Fruit fly (Drosophila melanogaster): ENCODE data around the gene Cph.

Cph gene

DNA sequence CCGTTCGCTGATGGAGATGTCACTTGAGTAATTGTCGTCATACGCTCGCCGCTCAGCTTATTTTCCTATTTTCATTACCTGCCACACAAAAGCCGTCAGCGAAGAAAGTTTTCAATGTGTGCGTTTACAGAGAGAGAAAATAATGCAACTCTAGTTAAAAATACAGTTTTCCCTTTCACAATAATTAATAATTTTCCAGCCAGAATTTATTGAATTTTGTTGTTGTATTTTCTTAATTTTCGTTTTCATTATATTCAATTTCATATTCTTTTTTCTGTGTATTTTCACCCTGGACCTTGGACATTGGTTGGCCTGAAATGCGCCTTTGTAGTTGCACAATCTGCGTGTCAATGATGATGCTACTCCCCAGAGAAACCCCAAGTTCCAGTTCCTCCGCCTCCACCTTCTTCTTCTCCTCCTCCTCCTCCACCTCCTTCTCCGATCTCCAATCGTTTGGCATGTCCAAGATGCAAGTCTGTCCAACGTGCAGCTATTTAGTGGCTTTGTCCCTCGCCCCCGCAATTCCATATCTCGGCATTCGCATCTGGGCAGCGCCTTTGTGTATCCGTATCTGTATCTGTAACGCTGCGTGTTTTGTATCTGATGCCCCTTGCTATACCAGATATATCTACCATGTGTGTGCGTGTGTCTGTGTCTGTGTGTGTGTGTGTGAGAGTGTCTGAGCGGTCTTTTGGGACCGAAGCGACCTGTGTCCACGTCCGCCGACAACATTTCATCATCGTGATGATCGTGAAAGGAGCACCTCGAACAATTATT, 84.8 kb downstream of the Cph start (continued):
- no peak for TF ChIP-seq D19A (tag; optimal IDR thresholded peaks at IDR 0.05)
- TF ChIP-seq CG12104 (GFP tag; optimal IDR thresholded peaks at IDR 0.05) = no peak
- no peak for TF ChIP-seq CG1233 (GFP tag; optimal IDR thresholded peaks at IDR 0.05)
- no peak for TF ChIP-seq vfl (GFP tag; optimal IDR thresholded peaks at IDR 0.05)
- TF ChIP-seq Max (GFP tag; optimal IDR thresholded peaks at IDR 0.05) = no peak
- no peak for TF ChIP-seq gfzf (GFP tag; optimal IDR thresholded peaks at IDR 0.05)
- TF ChIP-seq gt (GFP tag; IDR thresholded peaks at IDR 0.05) = no peak
- TF ChIP-seq pros (GFP tag; optimal IDR thresholded peaks at IDR 0.05) = no peak
- no peak for TF ChIP-seq Optix (GFP tag; IDR thresholded peaks at IDR 0.05)
- TF ChIP-seq CG18476 (GFP tag; optimal IDR thresholded peaks at IDR 0.05) = no peak
- peak; percentile 47; the same call in 1 of the 3 replicates for TF ChIP-seq zfh1 (GFP tag; IDR thresholded peaks at IDR 0.05)
- no peak for TF ChIP-seq CG6175 (GFP tag; IDR thresholded peaks at IDR 0.05)
- TF ChIP-seq CG2712 (tag; optimal IDR thresholded peaks at IDR 0.05) = peak; percentile 46
- TF ChIP-seq amos (GFP tag; IDR thresholded peaks at IDR 0.05; ENCODE audit: partially characterized antibody) = no peak
- TF ChIP-seq wek (GFP tag; optimal IDR thresholded peaks at IDR 0.05) = no peak
- no peak for TF ChIP-seq Dref (GFP tag; IDR thresholded peaks at IDR 0.05)
- peak; percentile 38 for TF ChIP-seq nom (GFP tag; optimal IDR thresholded peaks at IDR 0.05)
- no peak for TF ChIP-seq CG10543 (GFP tag; optimal IDR thresholded peaks at IDR 0.05)
- no peak for TF ChIP-seq stwl (tag; optimal IDR thresholded peaks at IDR 0.05)
- TF ChIP-seq pan (optimal IDR thresholded peaks at IDR 0.05) = no peak
- TF ChIP-seq pan (GFP tag; optimal IDR thresholded peaks at IDR 0.05 in 1 of 2, IDR thresholded peaks at IDR 0.05 in 1 of 2) = peak in 1 of 2 experiments; percentile 26
- TF ChIP-seq Gug (GFP tag; IDR thresholded peaks at IDR 0.05) = no peak
- TF ChIP-seq salm (tag; optimal IDR thresholded peaks at IDR 0.05) = no peak
- TF ChIP-seq Deaf1 (tag; optimal IDR thresholded peaks at IDR 0.05) = no peak
- TF ChIP-seq sens (GFP tag) = peak; percentile 85
- no peak for TF ChIP-seq CG8944 (GFP tag; optimal IDR thresholded peaks at IDR 0.05)
- TF ChIP-seq chn (GFP tag; optimal IDR thresholded peaks at IDR 0.05) = no peak
- peak in 1 of 3 experiments; percentile 26 for TF ChIP-seq lola (GFP tag; optimal IDR thresholded peaks at IDR 0.05)
- TF ChIP-seq jumu (GFP tag; optimal IDR thresholded peaks at IDR 0.05) = no peak
- no peak for TF ChIP-seq prd (optimal IDR thresholded peaks at IDR 0.05)
- peak; percentile 41; the same call in 1 of the 3 replicates for TF ChIP-seq prd (GFP tag; IDR thresholded peaks at IDR 0.05)
- no peak for TF ChIP-seq CG1647 (GFP tag; optimal IDR thresholded peaks at IDR 0.05)
- TF ChIP-seq pho (GFP tag; optimal IDR thresholded peaks at IDR 0.05) = no peak
- TF ChIP-seq CG14441 (GFP tag; IDR thresholded peaks at IDR 0.05) = no peak
- TF ChIP-seq ato (GFP tag; IDR thresholded peaks at IDR 0.05; ENCODE audit: partially characterized antibody) = no peak
- TF ChIP-seq Dip2 (GFP tag; IDR thresholded peaks at IDR 0.05) = no peak
- TF ChIP-seq Antp (GFP tag; optimal IDR thresholded peaks at IDR 0.05) = no peak
- TF ChIP-seq CG9437 (GFP tag; optimal IDR thresholded peaks at IDR 0.05) = no peak
- no peak for TF ChIP-seq Hmx (GFP tag; optimal IDR thresholded peaks at IDR 0.05)
- TF ChIP-seq Myb (GFP tag; optimal IDR thresholded peaks at IDR 0.05) = no peak
- no peak for TF ChIP-seq CG2889 (GFP tag; IDR thresholded peaks at IDR 0.05)
- no peak for TF ChIP-seq Drgx (GFP tag; IDR thresholded peaks at IDR 0.05)
- peak; percentile 25; the same call in 1 of the 3 replicates for TF ChIP-seq row (GFP tag; IDR thresholded peaks at IDR 0.05)
- TF ChIP-seq CG10321 (GFP tag; IDR thresholded peaks at IDR 0.05) = no peak
- TF ChIP-seq seq (GFP tag; IDR thresholded peaks at IDR 0.05) = no peak
- no peak for TF ChIP-seq Tbp (GFP tag; optimal IDR thresholded peaks at IDR 0.05)
- no peak for TF ChIP-seq CG3726 (GFP tag; IDR thresholded peaks at IDR 0.05)
- no peak for TF ChIP-seq CG15269 (tag; optimal IDR thresholded peaks at IDR 0.05)
- TF ChIP-seq E2f1 (GFP tag; IDR thresholded peaks at IDR 0.05) = no peak
- no peak for TF ChIP-seq ab (GFP tag; optimal IDR thresholded peaks at IDR 0.05)
- no peak for TF ChIP-seq CG3065 (GFP tag; optimal IDR thresholded peaks at IDR 0.05)
